Fruit fly (Drosophila melanogaster): ENCODE measurements around the gene Pgant4.

Pgant4 gene

dm6 chr2L:3524729-3525181, 52.4 kb downstream of the Pgant4 start, which contains the start of gene CG8852 (continued):
- TF ChIP-seq CG12219 (GFP tag; optimal IDR thresholded peaks at IDR 0.05) (no peak), odd (GFP tag; optimal IDR thresholded peaks at IDR 0.05) (no peak), CG1233 (GFP tag; optimal IDR thresholded peaks at IDR 0.05) (no peak), Atf6 (GFP tag; IDR thresholded peaks at IDR 0.05) (peak; percentile 54; the same call in 1 of the 2 replicates), gro (GFP tag; optimal IDR thresholded peaks at IDR 0.05) (no peak), repo (GFP tag; optimal IDR thresholded peaks at IDR 0.05) (no peak), otp (GFP tag; IDR thresholded peaks at IDR 0.05) (no peak), Sox102F (GFP tag; optimal IDR thresholded peaks at IDR 0.05) (no peak), CG14050 (GFP tag; IDR thresholded peaks at IDR 0.05) (no peak), Max (GFP tag; optimal IDR thresholded peaks at IDR 0.05) (no peak), nerfin-1 (tag; optimal IDR thresholded peaks at IDR 0.05) (no peak), Vsx1 (GFP tag; optimal IDR thresholded peaks at IDR 0.05) (no peak), CG17361 (GFP tag; IDR thresholded peaks at IDR 0.05) (no peak), CG7987 (GFP tag; optimal IDR thresholded peaks at IDR 0.05) (no peak), CG6175 (GFP tag; IDR thresholded peaks at IDR 0.05) (no peak), TFAM (GFP tag; optimal IDR thresholded peaks at IDR 0.05) (no peak), Ada2b (GFP tag; IDR thresholded peaks at IDR 0.05) (no peak), mam (GFP tag; optimal IDR thresholded peaks at IDR 0.05) (no peak), CG32767 (GFP tag; IDR thresholded peaks at IDR 0.05) (no peak), Fer3 (tag; optimal IDR thresholded peaks at IDR 0.05) (no peak), gt (GFP tag; IDR thresholded peaks at IDR 0.05) (no peak), trem (tag; optimal IDR thresholded peaks at IDR 0.05) (no peak), HmgZ (tag; optimal IDR thresholded peaks at IDR 0.05) (no peak), sqz (GFP tag; optimal IDR thresholded peaks at IDR 0.05) (no peak), fru (optimal IDR thresholded peaks at IDR 0.05) (no peak), zen2 (GFP tag; IDR thresholded peaks at IDR 0.05; ENCODE audit: partially characterized antibody) (no peak), CG6683 (GFP tag; optimal IDR thresholded peaks at IDR 0.05) (no peak), hkb (optimal IDR thresholded peaks at IDR 0.05) (no peak), hkb (GFP tag; IDR thresholded peaks at IDR 0.05) (peak; percentile 33; the same call in 1 of the 2 replicates), Side (GFP tag; optimal IDR thresholded peaks at IDR 0.05) (no peak), CG4282 (GFP tag; optimal IDR thresholded peaks at IDR 0.05) (no peak), Six4 (GFP tag; optimal IDR thresholded peaks at IDR 0.05) (no peak), CG34224 (GFP tag; IDR thresholded peaks at IDR 0.05; ENCODE audit: partially characterized antibody) (no peak), so (GFP tag; IDR thresholded peaks at IDR 0.05) (0 out of 3 replicates have a peak, but pooled peaks have one; percentile 13), seq (GFP tag; IDR thresholded peaks at IDR 0.05) (0 out of 2 replicates have a peak, but pooled peaks have one; percentile 21), lab (GFP tag; optimal IDR thresholded peaks at IDR 0.05) (no peak), phol (tag; optimal IDR thresholded peaks at IDR 0.05) (no peak), B-H1 (GFP tag; IDR thresholded peaks at IDR 0.05) (no peak), sima (GFP tag; optimal IDR thresholded peaks at IDR 0.05) (no peak), fd3F (GFP tag; optimal IDR thresholded peaks at IDR 0.05) (no peak), oc (tag; optimal IDR thresholded peaks at IDR 0.05) (no peak), stwl (tag; optimal IDR thresholded peaks at IDR 0.05) (no peak), tna (GFP tag; IDR thresholded peaks at IDR 0.05; ENCODE audit: partially characterized antibody) (no peak), chif (GFP tag; optimal IDR thresholded peaks at IDR 0.05) (no peak), danr (GFP tag; IDR thresholded peaks at IDR 0.05) (no peak), Antp (GFP tag; optimal IDR thresholded peaks at IDR 0.05) (no peak), CG6791 (GFP tag; IDR thresholded peaks at IDR 0.05; ENCODE audit: partially characterized antibody) (no peak), CG10462 (GFP tag; optimal IDR thresholded peaks at IDR 0.05) (no peak), disco-r (GFP tag; optimal IDR thresholded peaks at IDR 0.05) (no peak), bbx (GFP tag; IDR thresholded peaks at IDR 0.05; ENCODE audit: partially characterized antibody) (no peak), fd64A (GFP tag; optimal IDR thresholded peaks at IDR 0.05) (no peak), fu2 (GFP tag; optimal IDR thresholded peaks at IDR 0.05) (no peak)
